Fruit fly (Drosophila melanogaster) whole organism, embryonic: ENCODE data around the gene Fit2.

ENCODE experiments used
- BEAF-32 ChIP-seq: fragments of 200-800 bp; sonication (Bioruptor generic); optimal IDR thresholded peaks from 3 replicates; lab custom pipeline; 2017; ENCODE audit warnings: missing biosample characterization, missing genetic modification characterization, mild to moderate bottlenecking, moderate library complexity, missing genetic modification reagents
- BtbVII ChIP-seq: fragments of 200-800 bp; sonication (Bioruptor generic); optimal IDR thresholded peaks from 3 replicates; lab custom pipeline; 2017; ENCODE audit warnings: missing biosample characterization, mild to moderate bottlenecking, missing genetic modification characterization
- CG10979 ChIP-seq: fragments of 200-800 bp; sonication (Bioruptor generic); optimal IDR thresholded peaks from 2 replicates; lab custom pipeline; 2018; ENCODE audit warnings: missing biosample characterization, mild to moderate bottlenecking, missing genetic modification characterization, moderate library complexity
- CG1233 ChIP-seq: fragments of 200-800 bp; sonication (Bioruptor generic); optimal IDR thresholded peaks from 4 replicates; lab custom pipeline; 2018; ENCODE audit warnings: missing biosample characterization, mild to moderate bottlenecking, missing genetic modification characterization
- CG14441 ChIP-seq: fragments of 200-800 bp; sonication (Bioruptor generic); IDR thresholded peaks from 2 replicates; pipeline ENCODE4 v1.3.6; 2022; ENCODE audit warnings: missing biosample characterization, missing genetic modification characterization
- CG15601 ChIP-seq: fragments of 200-800 bp; sonication (Bioruptor generic); optimal IDR thresholded peaks from 3 replicates; lab custom pipeline; 2019; ENCODE audit warnings: missing biosample characterization, mild to moderate bottlenecking, missing genetic modification characterization, moderate library complexity
- CG1602 ChIP-seq: fragments of 200-800 bp; sonication (Bioruptor generic); optimal IDR thresholded peaks from 3 replicates; lab custom pipeline; 2016; ENCODE audit warnings: missing biosample characterization, missing genetic modification characterization
- CG1603 ChIP-seq: fragments of 200-800 bp; sonication (Bioruptor generic); optimal IDR thresholded peaks from 2 replicates; lab custom pipeline; 2019; ENCODE audit warnings: missing biosample characterization, mild to moderate bottlenecking, missing genetic modification characterization, moderate library complexity
- CG17361 ChIP-seq: fragments of 200-800 bp; sonication (Bioruptor generic); IDR thresholded peaks from 3 replicates; pipeline ENCODE4 v1.3.6; 2022; ENCODE audit warnings: missing biosample characterization, missing genetic modification characterization
- CG18011 ChIP-seq: fragments of 200-800 bp; sonication (Bioruptor generic); optimal IDR thresholded peaks from 2 replicates; lab custom pipeline; 2017; ENCODE audit warnings: missing biosample characterization, missing genetic modification characterization, mild to moderate bottlenecking, moderate library complexity, missing genotype
- CG2116 ChIP-seq: fragments of 200-800 bp; sonication (Bioruptor generic); optimal IDR thresholded peaks from 3 replicates; lab custom pipeline; 2018; ENCODE audit warnings: missing biosample characterization, mild to moderate bottlenecking, missing genetic modification characterization
- CG2120 ChIP-seq: fragments of 200-800 bp; sonication (Bioruptor generic); optimal IDR thresholded peaks from 3 replicates; lab custom pipeline; 2016; ENCODE audit warnings: missing biosample characterization, missing genetic modification characterization
- CG2129 ChIP-seq: fragments of 200-800 bp; sonication (Bioruptor generic); IDR thresholded peaks from 2 replicates; pipeline ENCODE4 v1.3.6; 2022; ENCODE audit warnings: missing biosample characterization, missing genetic modification characterization; ENCODE audit not compliant: partially characterized antibody
- CG31441 ChIP-seq: fragments of 200-800 bp; sonication (Bioruptor generic); IDR thresholded peaks from 2 replicates; pipeline ENCODE4 v1.3.6; 2022; ENCODE audit warnings: missing biosample characterization, missing genetic modification characterization
- CG34422 ChIP-seq: fragments of 200-800 bp; sonication (Bioruptor generic); IDR thresholded peaks from 3 replicates; pipeline ENCODE4 v1.3.6; 2022; ENCODE audit warnings: missing biosample characterization, missing genetic modification characterization
- CG6254 ChIP-seq: fragments of 200-800 bp; sonication (Bioruptor generic); optimal IDR thresholded peaks from 3 replicates; lab custom pipeline; 2017; ENCODE audit warnings: mild to moderate bottlenecking, missing biosample characterization, missing genetic modification reagents, missing genetic modification characterization
- CG6854 ChIP-seq: fragments of 200-800 bp; sonication (Bioruptor generic); optimal IDR thresholded peaks from 3 replicates; lab custom pipeline; 2017; ENCODE audit warnings: missing biosample characterization, mild to moderate bottlenecking, missing genetic modification characterization
- CG8765 ChIP-seq: fragments of 200-800 bp; sonication (Bioruptor generic); IDR thresholded peaks from 2 replicates; pipeline ENCODE4 v1.3.6; 2022; ENCODE audit warnings: missing biosample characterization, missing genetic modification characterization
- CG8944 ChIP-seq: fragments of 200-800 bp; sonication (Bioruptor generic); optimal IDR thresholded peaks from 3 replicates; lab custom pipeline; 2016; ENCODE audit warnings: missing biosample characterization, missing genetic modification characterization
- CG9727 ChIP-seq: fragments of 200-800 bp; sonication (Bioruptor generic); optimal IDR thresholded peaks from 3 replicates; lab custom pipeline; 2017; ENCODE audit warnings: missing biosample characterization, mild to moderate bottlenecking, missing genetic modification characterization
- CG9817 ChIP-seq: fragments of 200-800 bp; sonication (Bioruptor generic); optimal IDR thresholded peaks from 2 replicates; lab custom pipeline; 2018; ENCODE audit warnings: missing biosample characterization, mild to moderate bottlenecking, missing genetic modification characterization, moderate library complexity
- D19B ChIP-seq: fragments of 200-800 bp; sonication (Bioruptor generic); optimal IDR thresholded peaks from 2 replicates; lab custom pipeline; 2017; ENCODE audit warnings: missing biosample characterization, mild to moderate bottlenecking, missing genetic modification characterization
- Dip3 ChIP-seq: fragments of 200-800 bp; sonication (Bioruptor generic); optimal IDR thresholded peaks from 3 replicates; lab custom pipeline; 2016; ENCODE audit warnings: missing biosample characterization, missing genetic modification characterization
- E2f1 ChIP-seq: fragments of 200-800 bp; sonication (Bioruptor generic); IDR thresholded peaks from 2 replicates; pipeline ENCODE4 v1.3.6; 2022; ENCODE audit warnings: missing biosample characterization, missing genetic modification characterization
- E2f2 ChIP-seq: fragments of 200-800 bp; sonication (Bioruptor generic); IDR thresholded peaks from 2 replicates; pipeline ENCODE4 v1.3.6; 2022; ENCODE audit warnings: missing biosample characterization, missing genetic modification characterization
- GATAe ChIP-seq: fragments of 200-800 bp; sonication (Bioruptor generic); conservative IDR thresholded peaks from 2 replicates; pipeline ENCODE4 v1.3.6; 2022; ENCODE audit warnings: missing biosample characterization, missing genetic modification characterization
- H2.0 ChIP-seq: fragments of 200-800 bp; sonication (Bioruptor generic); IDR thresholded peaks from 2 replicates; pipeline ENCODE4 v1.3.6; 2022; ENCODE audit warnings: missing biosample characterization, missing genetic modification characterization
- HLH54F ChIP-seq: fragments of 200-800 bp; sonication (Bioruptor generic); optimal IDR thresholded peaks from 3 replicates; lab custom pipeline; 2016; ENCODE audit warnings: missing biosample characterization, missing genetic modification characterization
- Opbp ChIP-seq: fragments of 200-800 bp; sonication (Bioruptor generic); IDR thresholded peaks from 3 replicates; pipeline ENCODE4 v1.3.6; 2022; ENCODE audit warnings: missing biosample characterization, missing genetic modification characterization; ENCODE audit not compliant: partially characterized antibody
- Ssrp ChIP-seq: fragments of 200-800 bp; sonication (Bioruptor generic); optimal IDR thresholded peaks from 2 replicates; lab custom pipeline; 2018; ENCODE audit warnings: missing biosample characterization, mild to moderate bottlenecking, missing genetic modification characterization, moderate library complexity
- YL-1 ChIP-seq: fragments of 200-800 bp; sonication (Bioruptor generic); optimal IDR thresholded peaks from 3 replicates; lab custom pipeline; 2017; ENCODE audit warnings: missing biosample characterization, mild to moderate bottlenecking, missing genetic modification characterization
- cg ChIP-seq: fragments of 200-800 bp; sonication (Bioruptor generic); optimal IDR thresholded peaks from 3 replicates; lab custom pipeline; 2019; ENCODE audit warnings: missing biosample characterization, mild to moderate bottlenecking, missing genetic modification characterization, moderate library complexity
- ewg ChIP-seq: fragments of 200-800 bp; sonication (Bioruptor generic); optimal IDR thresholded peaks from 3 replicates; lab custom pipeline; 2017; ENCODE audit warnings: mild to moderate bottlenecking, missing biosample characterization, missing genetic modification reagents, missing genetic modification characterization
- gfzf ChIP-seq: fragments of 200-800 bp; sonication (Bioruptor generic); optimal IDR thresholded peaks from 2 replicates; lab custom pipeline; 2016; ENCODE audit warnings: missing biosample characterization, mild to moderate bottlenecking, missing genetic modification characterization, moderate library complexity
- grau ChIP-seq: fragments of 200-800 bp; optimal IDR thresholded peaks from 3 replicates; lab custom pipeline; 2019; ENCODE audit warnings: missing biosample characterization, mild to moderate bottlenecking, missing genetic modification characterization, moderate library complexity
- grn ChIP-seq: fragments of 200-800 bp; sonication (Bioruptor generic); optimal IDR thresholded peaks from 3 replicates; lab custom pipeline; 2017; ENCODE audit warnings: missing biosample characterization, missing genetic modification characterization
- luna ChIP-seq: fragments of 200-800 bp; sonication (Bioruptor generic); optimal IDR thresholded peaks from 2 replicates; lab custom pipeline; 2016; ENCODE audit warnings: missing biosample characterization, missing genetic modification characterization
- nerfin-1 ChIP-seq: fragments of 200-800 bp; sonication (Bioruptor generic); optimal IDR thresholded peaks from 3 replicates; lab custom pipeline; 2019; ENCODE audit warnings: missing biosample characterization, mild to moderate bottlenecking, missing genetic modification characterization, moderate library complexity
- p53 ChIP-seq: fragments of 200-800 bp; sonication (Bioruptor generic); optimal IDR thresholded peaks from 2 replicates; lab custom pipeline; 2016; ENCODE audit warnings: missing biosample characterization, missing genetic modification characterization
- pum ChIP-seq: fragments of 200-800 bp; sonication (Bioruptor generic); optimal IDR thresholded peaks from 2 replicates; lab custom pipeline; 2016; ENCODE audit warnings: missing biosample characterization, missing genetic modification characterization
- rib ChIP-seq: fragments of 200-800 bp; sonication (Bioruptor generic); IDR thresholded peaks from 2 replicates; pipeline ENCODE4 v1.3.6; 2022; ENCODE audit warnings: missing biosample characterization, missing genetic modification characterization
- scrt ChIP-seq: fragments of 200-800 bp; sonication (Bioruptor generic); optimal IDR thresholded peaks from 2 replicates; lab custom pipeline; 2018; ENCODE audit warnings: missing biosample characterization, mild to moderate bottlenecking, missing genetic modification characterization, moderate library complexity
- sd ChIP-seq: fragments of 200-800 bp; sonication (Bioruptor generic); optimal IDR thresholded peaks from 3 replicates; lab custom pipeline; 2018; ENCODE audit warnings: missing biosample characterization, mild to moderate bottlenecking, missing genetic modification characterization, moderate library complexity
- sens ChIP-seq: fragments of 200-800 bp; sonication (Bioruptor generic); peaks from one replicate; lab custom pipeline; 2016; ENCODE audit warnings: missing biosample characterization, missing genetic modification characterization
- slbo ChIP-seq: fragments of 200-800 bp; sonication (Bioruptor generic); IDR thresholded peaks from 2 replicates; pipeline ENCODE4 v1.3.6; 2022; ENCODE audit warnings: missing biosample characterization, missing genetic modification characterization
- ssp ChIP-seq: fragments of 200-800 bp; sonication (Bioruptor generic); IDR thresholded peaks from 2 replicates; pipeline ENCODE4 v1.3.6; 2022; ENCODE audit warnings: missing biosample characterization, missing genetic modification characterization
- vvl ChIP-seq: fragments of 200-800 bp; sonication (Bioruptor generic); IDR thresholded peaks from 2 replicates; pipeline ENCODE4 v1.3.6; 2022; ENCODE audit warnings: missing biosample characterization, missing genetic modification characterization
- zfh2 ChIP-seq: fragments of 200-800 bp; sonication (Bioruptor generic); optimal IDR thresholded peaks from 2 replicates; lab custom pipeline; 2016; ENCODE audit warnings: missing biosample characterization, missing genetic modification characterization

Gene Fit2

DNA sequence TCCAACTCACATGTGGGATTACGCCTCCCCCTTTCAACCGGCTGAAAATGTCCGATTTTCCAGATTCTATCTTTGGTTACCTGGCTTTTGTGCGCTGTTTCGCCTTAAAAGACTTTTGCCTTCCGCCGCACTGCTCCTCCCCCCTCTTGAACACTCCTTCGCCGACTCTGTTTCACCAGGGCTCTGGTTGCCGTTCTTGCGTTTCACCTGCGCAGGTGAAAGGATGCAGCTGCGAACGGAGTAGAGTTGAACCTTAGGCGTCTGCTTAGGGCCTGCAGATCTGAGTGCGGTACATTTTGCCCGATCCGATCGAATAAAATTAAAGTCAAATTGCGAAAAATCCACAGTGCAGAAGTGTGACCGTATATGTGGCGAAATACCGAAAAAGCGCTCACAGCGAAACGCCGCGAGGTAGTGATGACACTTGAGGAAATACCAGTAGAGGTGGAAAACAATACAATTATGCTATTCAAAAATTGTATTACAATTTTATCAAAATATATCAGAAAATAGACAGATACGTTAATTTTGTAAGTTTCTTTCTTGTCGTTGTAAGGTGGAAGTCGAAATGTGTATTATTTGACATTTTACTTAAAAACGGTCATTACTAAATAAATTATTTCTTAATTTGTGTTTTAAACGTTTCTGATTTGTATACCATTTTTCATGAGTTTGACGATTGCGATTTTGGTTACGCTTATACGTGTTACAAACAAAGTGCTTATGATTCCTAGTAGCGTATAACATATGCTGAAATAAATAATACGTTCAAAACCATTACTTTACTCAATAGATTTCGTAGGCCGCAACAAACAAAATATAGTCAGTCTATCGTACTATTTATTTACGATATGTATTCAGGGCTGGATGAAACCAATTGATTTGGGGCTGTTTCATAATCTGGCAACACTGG lies 8.2 kb upstream of the Fit2 start, which contains the start of the genes CG6664 and CG7728 (continued):
- TF ChIP-seq CG1603 (tag; lab: Kevin White, UChicago): peak; percentile 61
- TF ChIP-seq CG8765 (GFP tag; lab: Robert Waterston, UW): 0 out of 2 replicates have a peak, but pooled peaks have one; percentile 35
- TF ChIP-seq CG2116 (GFP tag; lab: Kevin White, UChicago): peak; percentile 42
- no peak; the same call in 1 of the 2 replicates for TF ChIP-seq CG2129 (GFP tag; lab: Robert Waterston, UW)
- peak; percentile 38 for TF ChIP-seq Ssrp (tag; lab: Kevin White, UChicago)
- peak; percentile 44 for TF ChIP-seq HLH54F (GFP tag; lab: Kevin White, UChicago)
- peak; percentile 43 for TF ChIP-seq nerfin-1 (tag; lab: Kevin White, UChicago)
- peak; percentile 31; the same call in 1 of the 2 replicates for TF ChIP-seq E2f1 (GFP tag; lab: Robert Waterston, UW)
- peak; percentile 43 for TF ChIP-seq CG9817
- TF ChIP-seq CG31441 (GFP tag; lab: Robert Waterston, UW): peak; percentile 52; the same call in 1 of the 2 replicates
- TF ChIP-seq cg (GFP tag; lab: Kevin White, UChicago): no peak
- TF ChIP-seq CG8944 (GFP tag; lab: Kevin White, UChicago): peak; percentile 42
- peak; percentile 83 for TF ChIP-seq gfzf
- TF ChIP-seq grau: peak; percentile 49
- peak; percentile 28 for TF ChIP-seq vvl (GFP tag; lab: Robert Waterston, UW)
- peak; percentile 1 for TF ChIP-seq CG18011 (GFP tag; lab: Kevin White, UChicago)
- peak; percentile 62; the same call in 1 of the 2 replicates for TF ChIP-seq H2.0 (GFP tag; lab: Robert Waterston, UW)
- TF ChIP-seq GATAe (GFP tag; lab: Robert Waterston, UW): no peak
- peak; percentile 67 for TF ChIP-seq CG9727 (GFP tag; lab: Kevin White, UChicago)
- TF ChIP-seq YL-1 (GFP tag; lab: Kevin White, UChicago): peak; percentile 32
- no peak for TF ChIP-seq luna
- no peak for TF ChIP-seq BtbVII (GFP tag; lab: Kevin White, UChicago)
- peak; percentile 51 for TF ChIP-seq CG14441 (GFP tag; lab: Robert Waterston, UW)
- no peak for TF ChIP-seq scrt (GFP tag; lab: Kevin White, UChicago)
- peak; percentile 76 for TF ChIP-seq CG2120 (GFP tag; lab: Kevin White, UChicago)
- TF ChIP-seq CG15601 (tag; lab: Kevin White, UChicago): peak; percentile 21
- TF ChIP-seq CG1233: peak; percentile 34
- TF ChIP-seq CG6854 (GFP tag; lab: Kevin White, UChicago): no peak
- peak; percentile 53 for TF ChIP-seq CG1602 (GFP tag; lab: Kevin White, UChicago)
- no peak for TF ChIP-seq CG6254
- peak; percentile 80 for TF ChIP-seq BEAF-32 (GFP tag; lab: Kevin White, UChicago)
- TF ChIP-seq p53 (GFP tag; lab: Kevin White, UChicago): no peak
- peak; percentile 46 for TF ChIP-seq ssp (GFP tag; lab: Robert Waterston, UW)
- peak; percentile 16; the same call in 2 of the 3 replicates for TF ChIP-seq Opbp
- TF ChIP-seq Dip3 (GFP tag; lab: Kevin White, UChicago): peak; percentile 35
- peak; percentile 52 for TF ChIP-seq CG34422 (GFP tag; lab: Robert Waterston, UW)
- TF ChIP-seq slbo (GFP tag; lab: Robert Waterston, UW): peak; percentile 82
- no peak for TF ChIP-seq D19B
- TF ChIP-seq pum (GFP tag; lab: Kevin White, UChicago): peak; percentile 35
- peak; percentile 72 for TF ChIP-seq E2f2 (GFP tag; lab: Robert Waterston, UW)
- peak; percentile 33 for TF ChIP-seq zfh2
- TF ChIP-seq CG10979 (tag; lab: Kevin White, UChicago): peak; percentile 14
- no peak for TF ChIP-seq grn (GFP tag; lab: Kevin White, UChicago)
- peak; percentile 84 for TF ChIP-seq sens (GFP tag; lab: Kevin White, UChicago)
- no peak for TF ChIP-seq sd (tag; lab: Kevin White, UChicago)
- peak; percentile 58 for TF ChIP-seq rib (GFP tag; lab: Robert Waterston, UW)
- peak; percentile 78 for TF ChIP-seq CG17361 (GFP tag; lab: Robert Waterston, UW)
- TF ChIP-seq ewg (GFP tag; lab: Kevin White, UChicago): peak; percentile 9
